Fruit fly (Drosophila melanogaster): ENCODE results near the gene Gtpx.
A peak's percentile ranks its signal among the peaks of the same experiment; 100 is the strongest.

Gtpx gene

DNA sequence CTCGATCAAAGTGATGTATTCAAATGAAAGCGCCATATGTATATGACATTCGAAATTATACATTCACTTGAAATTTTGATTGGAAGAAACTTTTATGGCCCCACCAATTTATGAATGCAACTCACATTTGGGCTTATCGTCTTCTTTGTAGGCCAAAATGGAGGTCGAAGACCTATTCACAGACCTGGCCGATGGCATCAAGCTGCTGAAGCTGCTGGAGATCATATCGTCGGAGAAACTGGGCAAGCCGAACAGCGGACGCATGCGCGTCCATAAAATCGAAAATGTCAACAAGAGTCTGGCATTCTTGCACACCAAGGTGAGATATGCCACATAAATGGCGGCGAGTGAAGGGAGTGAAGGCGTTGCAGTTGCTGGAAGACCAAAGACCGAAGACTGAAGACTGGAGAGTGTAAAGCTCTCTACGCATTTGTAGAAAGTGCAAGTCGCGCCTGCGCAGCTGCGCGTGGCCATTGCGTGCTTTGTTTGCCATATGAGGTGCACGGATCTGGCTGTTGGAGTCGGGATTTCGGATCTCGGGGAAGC, 25.8 kb downstream of the Gtpx start (continued):
- TF ChIP-seq CG10321 (GFP tag; IDR thresholded peaks at IDR 0.05), result no peak
- TF ChIP-seq CG18011 (GFP tag; optimal IDR thresholded peaks at IDR 0.05), result no peak
- TF ChIP-seq abd-A (tag; optimal IDR thresholded peaks at IDR 0.05), result peak; percentile 48
- no peak for TF ChIP-seq Jarid2 (GFP tag; optimal IDR thresholded peaks at IDR 0.05)
- no peak for TF ChIP-seq CG15601 (tag; optimal IDR thresholded peaks at IDR 0.05)
- TF ChIP-seq klu (GFP tag; IDR thresholded peaks at IDR 0.05), result no peak
- TF ChIP-seq oc (tag; optimal IDR thresholded peaks at IDR 0.05), result peak; percentile 50
- no peak for TF ChIP-seq h (optimal IDR thresholded peaks at IDR 0.05)
- TF ChIP-seq nau (GFP tag; optimal IDR thresholded peaks at IDR 0.05), result no peak
- TF ChIP-seq Eip74EF (GFP tag; optimal IDR thresholded peaks at IDR 0.05), result no peak
- no peak for TF ChIP-seq peb (GFP tag; IDR thresholded peaks at IDR 0.05)
- peak; percentile 72 for TF ChIP-seq kni (GFP tag; optimal IDR thresholded peaks at IDR 0.05)
- TF ChIP-seq CG16863 (GFP tag; optimal IDR thresholded peaks at IDR 0.05), result no peak
- TF ChIP-seq crp (GFP tag; optimal IDR thresholded peaks at IDR 0.05), result no peak
- no peak for TF ChIP-seq cato (GFP tag; optimal IDR thresholded peaks at IDR 0.05; ENCODE audit: borderline replicate concordance)
- no peak for TF ChIP-seq pfk (GFP tag; optimal IDR thresholded peaks at IDR 0.05)
- no peak for TF ChIP-seq Ets97D (GFP tag; optimal IDR thresholded peaks at IDR 0.05)
- TF ChIP-seq maf-S (GFP tag; optimal IDR thresholded peaks at IDR 0.05), result no peak
- no peak for TF ChIP-seq jumu (GFP tag; optimal IDR thresholded peaks at IDR 0.05)
- TF ChIP-seq CG33213 (GFP tag; optimal IDR thresholded peaks at IDR 0.05), result no peak
- TF ChIP-seq gfzf (GFP tag; optimal IDR thresholded peaks at IDR 0.05), result no peak
- no peak for TF ChIP-seq pita (GFP tag; optimal IDR thresholded peaks at IDR 0.05)
- TF ChIP-seq CG30020 (tag; optimal IDR thresholded peaks at IDR 0.05), result no peak
- TF ChIP-seq salm (tag; optimal IDR thresholded peaks at IDR 0.05), result peak; percentile 8
- TF ChIP-seq CG32767 (GFP tag; IDR thresholded peaks at IDR 0.05), result no peak
- peak; percentile 9 for TF ChIP-seq pros (GFP tag; optimal IDR thresholded peaks at IDR 0.05)
- no peak for TF ChIP-seq Lhr (GFP tag; optimal IDR thresholded peaks at IDR 0.05)
- TF ChIP-seq bbx (GFP tag; IDR thresholded peaks at IDR 0.05; ENCODE audit: partially characterized antibody), result 0 out of 2 replicates have a peak, but pooled peaks have one; percentile 47
- TF ChIP-seq MBD-R2 (GFP tag; IDR thresholded peaks at IDR 0.05), result no peak
- no peak for TF ChIP-seq CG9727 (GFP tag; optimal IDR thresholded peaks at IDR 0.05)
- no peak for TF ChIP-seq gcm2 (GFP tag; optimal IDR thresholded peaks at IDR 0.05)
- no peak for TF ChIP-seq CG11093 (GFP tag; IDR thresholded peaks at IDR 0.05)
- TF ChIP-seq unc-4 (GFP tag; IDR thresholded peaks at IDR 0.05; ENCODE audit: partially characterized antibody), result no peak
- no peak for TF ChIP-seq CG7271 (tag; optimal IDR thresholded peaks at IDR 0.05)
- no peak for TF ChIP-seq mam (GFP tag; optimal IDR thresholded peaks at IDR 0.05)
- TF ChIP-seq Blimp-1 (GFP tag; optimal IDR thresholded peaks at IDR 0.05), result peak; percentile 83
- TF ChIP-seq CG3995 (GFP tag; optimal IDR thresholded peaks at IDR 0.05), result no peak
- TF ChIP-seq Aef1 (GFP tag; IDR thresholded peaks at IDR 0.05), result no peak

DNA sequence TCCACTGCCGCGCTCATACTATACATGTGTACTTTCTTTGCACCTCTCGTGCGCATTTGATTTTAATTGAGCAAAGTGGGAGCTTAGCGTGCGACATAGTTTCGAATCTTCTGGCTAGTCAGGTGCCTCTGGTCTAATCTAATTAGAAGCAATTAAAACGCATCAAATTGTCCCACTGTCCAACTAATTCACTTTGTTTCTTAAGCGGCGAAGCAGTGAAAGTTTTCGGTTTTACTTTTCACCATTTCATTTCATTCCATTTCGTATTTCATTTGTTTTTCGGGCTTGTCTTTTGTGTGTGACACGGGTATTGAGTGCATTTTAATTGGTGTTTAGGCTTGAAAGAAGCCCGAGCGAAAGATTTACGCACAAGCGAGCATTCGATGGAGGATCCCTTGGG, 26.5 kb downstream of the Gtpx start:
- TF ChIP-seq CG2678 (tag; optimal IDR thresholded peaks at IDR 0.05) (no peak), Blimp-1 (GFP tag; optimal IDR thresholded peaks at IDR 0.05) (peak; percentile 94), CG33557 (GFP tag; optimal IDR thresholded peaks at IDR 0.05) (peak; percentile 23), CG4707 (GFP tag; optimal IDR thresholded peaks at IDR 0.05) (peak; percentile 53)
